Fruit fly (Drosophila melanogaster): Measurements from ENCODE around the gene Abp1.

Gene Abp1

dm6 chr3L:13452281-13452680 is 33.8 kb downstream of the Abp1 start:
- no peak for TF ChIP-seq CG14965 (GFP tag; optimal IDR thresholded peaks at IDR 0.05; ENCODE audit: borderline replicate concordance)
- 0 out of 3 replicates have a peak, but pooled peaks have one; percentile 9 for TF ChIP-seq Aef1 (GFP tag; IDR thresholded peaks at IDR 0.05)
- TF ChIP-seq gce (GFP tag; IDR thresholded peaks at IDR 0.05), result 0 out of 3 replicates have a peak, but pooled peaks have one; percentile 34
- 0 out of 3 replicates have a peak, but pooled peaks have one; percentile 5 for TF ChIP-seq ase (GFP tag; IDR thresholded peaks at IDR 0.05)
- TF ChIP-seq zfh1 (GFP tag; IDR thresholded peaks at IDR 0.05), result 0 out of 3 replicates have a peak, but pooled peaks have one; percentile 7
- TF ChIP-seq Med (GFP tag), result peak; percentile 49
- TF ChIP-seq crol (GFP tag; IDR thresholded peaks at IDR 0.05), result peak; percentile 68; the same call in 1 of the 2 replicates
- peak; percentile 90 for TF ChIP-seq CG15073 (GFP tag; optimal IDR thresholded peaks at IDR 0.05)
- no peak for TF ChIP-seq CG6791 (GFP tag; IDR thresholded peaks at IDR 0.05; ENCODE audit: partially characterized antibody)
- TF ChIP-seq zen2 (GFP tag; IDR thresholded peaks at IDR 0.05; ENCODE audit: partially characterized antibody), result 0 out of 3 replicates have a peak, but pooled peaks have one; percentile 14
- TF ChIP-seq CG17612 (GFP tag; IDR thresholded peaks at IDR 0.05), result no peak
- peak; percentile 52; the same call in 1 of the 2 replicates for TF ChIP-seq CG11696 (GFP tag; IDR thresholded peaks at IDR 0.05)

- TF ChIP-seq Eip74EF (GFP tag; optimal IDR thresholded peaks at IDR 0.05), result no peak
- no peak for TF ChIP-seq CG8924 (tag; optimal IDR thresholded peaks at IDR 0.05)
- no peak for TF ChIP-seq gcm2 (GFP tag; optimal IDR thresholded peaks at IDR 0.05)
- TF ChIP-seq CG14710 (tag; optimal IDR thresholded peaks at IDR 0.05), result no peak
- no peak for TF ChIP-seq CG30403 (GFP tag; optimal IDR thresholded peaks at IDR 0.05)
- TF ChIP-seq lbe (GFP tag; optimal IDR thresholded peaks at IDR 0.05), result no peak
- no peak for TF ChIP-seq sqz (GFP tag; optimal IDR thresholded peaks at IDR 0.05)
- TF ChIP-seq Sox102F (GFP tag; optimal IDR thresholded peaks at IDR 0.05), result peak; percentile 34
- no peak for TF ChIP-seq CG4730 (GFP tag; IDR thresholded peaks at IDR 0.05)
- TF ChIP-seq CG15269 (tag; optimal IDR thresholded peaks at IDR 0.05), result peak; percentile 31
- TF ChIP-seq CG4424 (GFP tag; optimal IDR thresholded peaks at IDR 0.05), result peak; percentile 0
- TF ChIP-seq CG11504 (tag; optimal IDR thresholded peaks at IDR 0.05), result peak; percentile 45
- no peak for TF ChIP-seq H15 (GFP tag; IDR thresholded peaks at IDR 0.05)
- no peak for TF ChIP-seq luna (GFP tag; optimal IDR thresholded peaks at IDR 0.05)
- TF ChIP-seq CG18599 (GFP tag; optimal IDR thresholded peaks at IDR 0.05), result peak; percentile 15
- no peak for TF ChIP-seq hkb (optimal IDR thresholded peaks at IDR 0.05)
- TF ChIP-seq hkb (GFP tag; IDR thresholded peaks at IDR 0.05), result 0 out of 2 replicates have a peak, but pooled peaks have one; percentile 20
- TF ChIP-seq pros (GFP tag; optimal IDR thresholded peaks at IDR 0.05), result no peak
- TF ChIP-seq Hsf (GFP tag; optimal IDR thresholded peaks at IDR 0.05), result peak; percentile 10
- no peak for TF ChIP-seq lola (GFP tag; optimal IDR thresholded peaks at IDR 0.05)
- no peak for TF ChIP-seq CG8089 (GFP tag; optimal IDR thresholded peaks at IDR 0.05)
- TF ChIP-seq CG3065 (GFP tag; optimal IDR thresholded peaks at IDR 0.05), result no peak
- TF ChIP-seq Dad (GFP tag; optimal IDR thresholded peaks at IDR 0.05), result no peak
- no peak for TF ChIP-seq CG10274 (GFP tag; optimal IDR thresholded peaks at IDR 0.05)
- peak; percentile 6 for TF ChIP-seq CoRest (tag; optimal IDR thresholded peaks at IDR 0.05)
- TF ChIP-seq CG18262 (tag; optimal IDR thresholded peaks at IDR 0.05), result no peak
- TF ChIP-seq bsh (GFP tag; optimal IDR thresholded peaks at IDR 0.05), result no peak
- TF ChIP-seq CG1647 (GFP tag; optimal IDR thresholded peaks at IDR 0.05), result no peak
- TF ChIP-seq inv (GFP tag; IDR thresholded peaks at IDR 0.05; ENCODE audit: partially characterized antibody), result no peak
- no peak for TF ChIP-seq CG4404 (GFP tag; IDR thresholded peaks at IDR 0.05)
- TF ChIP-seq grau (tag; optimal IDR thresholded peaks at IDR 0.05), result peak; percentile 5
- no peak for TF ChIP-seq ewg (GFP tag; optimal IDR thresholded peaks at IDR 0.05)
- TF ChIP-seq nerfin-2 (GFP tag; IDR thresholded peaks at IDR 0.05; ENCODE audit: partially characterized antibody), result no peak
- TF ChIP-seq CG17802 (tag; optimal IDR thresholded peaks at IDR 0.05), result no peak
- no peak for TF ChIP-seq usp (GFP tag; optimal IDR thresholded peaks at IDR 0.05)
- TF ChIP-seq Atf6 (GFP tag; IDR thresholded peaks at IDR 0.05), result no peak
- peak; percentile 42 for TF ChIP-seq dmrt99B (tag; optimal IDR thresholded peaks at IDR 0.05)
Observed at dm6 chr3L:13451562-13451961, 34.5 kb downstream of the Abp1 start.

Data from whole organism, embryonic.